Fruit fly (Drosophila melanogaster): ENCODE results near the gene eIF3a.

eIF3a gene

dm6 chr3R:4457625-4458024 is 23.9 kb upstream of the eIF3a start:
- TF ChIP-seq CTCF (optimal IDR thresholded peaks at IDR 0.05) = no peak
- TF ChIP-seq CG8478 (optimal IDR thresholded peaks at IDR 0.05) = no peak

dm6 chr3R:4453213-4453956 is 19.7 kb upstream of the eIF3a start:
- no peak for TF ChIP-seq CG8478 (optimal IDR thresholded peaks at IDR 0.05)
- peak in 1 of 2 experiments; percentile 4 for TF ChIP-seq CTCF (optimal IDR thresholded peaks at IDR 0.05)

- TF ChIP-seq CG8478 (optimal IDR thresholded peaks at IDR 0.05) (no peak), CTCF (optimal IDR thresholded peaks at IDR 0.05) (no peak)
Measured at dm6 chr3R:4452345-4453044, 18.8 kb upstream of the eIF3a start.

- TF ChIP-seq CG8478 (optimal IDR thresholded peaks at IDR 0.05) (no peak), CTCF (optimal IDR thresholded peaks at IDR 0.05) (no peak)
Measured at dm6 chr3R:4450721-4451120, 17.0 kb upstream of the eIF3a start.

- TF ChIP-seq CG8478 (optimal IDR thresholded peaks at IDR 0.05) (no peak), CTCF (optimal IDR thresholded peaks at IDR 0.05) (no peak)
Measured at dm6 chr3R:4449256-4449655, 15.6 kb upstream of the eIF3a start.

DNA sequence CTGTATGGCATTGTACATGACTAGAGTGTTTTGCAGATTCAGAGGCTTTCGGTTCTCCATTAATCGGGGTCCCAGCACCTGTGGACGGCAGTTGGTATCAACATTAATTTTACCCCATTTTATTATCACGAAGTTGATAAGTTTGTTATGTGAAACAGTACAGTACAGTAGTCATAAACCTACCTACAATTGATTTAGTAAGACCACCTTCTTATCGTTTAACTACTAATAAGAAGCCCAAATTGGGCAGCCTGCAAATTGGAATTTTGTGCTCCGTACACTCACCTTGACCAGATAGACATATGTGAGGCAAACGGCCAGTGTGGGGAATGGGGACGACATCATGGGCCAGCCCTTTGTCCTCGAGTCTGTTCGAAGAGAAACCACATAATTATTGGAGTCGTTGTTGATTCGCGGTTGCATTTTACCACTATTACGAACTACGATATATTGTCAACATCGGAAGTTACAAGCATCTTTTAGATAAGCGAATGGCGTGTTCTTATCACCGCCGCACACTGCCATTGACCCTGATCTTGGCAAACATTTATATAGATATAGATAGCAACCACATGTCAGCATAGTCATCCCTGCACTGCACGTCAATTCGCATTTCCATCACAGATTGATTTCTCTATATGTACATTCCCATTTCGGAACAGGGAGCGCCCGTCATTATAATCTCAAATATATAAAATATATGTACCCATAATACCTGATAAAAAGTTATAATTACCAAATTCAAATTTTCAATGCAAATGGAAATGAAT is 12.9 kb upstream of the eIF3a start:
- TF ChIP-seq CTCF (optimal IDR thresholded peaks at IDR 0.05) = no peak
- no peak for TF ChIP-seq CG8478 (optimal IDR thresholded peaks at IDR 0.05)

dm6 chr3R:4445083-4445482 is 11.4 kb upstream of the eIF3a start:
- TF ChIP-seq CTCF (optimal IDR thresholded peaks at IDR 0.05) = no peak
- TF ChIP-seq CG8478 (optimal IDR thresholded peaks at IDR 0.05) = no peak

DNA sequence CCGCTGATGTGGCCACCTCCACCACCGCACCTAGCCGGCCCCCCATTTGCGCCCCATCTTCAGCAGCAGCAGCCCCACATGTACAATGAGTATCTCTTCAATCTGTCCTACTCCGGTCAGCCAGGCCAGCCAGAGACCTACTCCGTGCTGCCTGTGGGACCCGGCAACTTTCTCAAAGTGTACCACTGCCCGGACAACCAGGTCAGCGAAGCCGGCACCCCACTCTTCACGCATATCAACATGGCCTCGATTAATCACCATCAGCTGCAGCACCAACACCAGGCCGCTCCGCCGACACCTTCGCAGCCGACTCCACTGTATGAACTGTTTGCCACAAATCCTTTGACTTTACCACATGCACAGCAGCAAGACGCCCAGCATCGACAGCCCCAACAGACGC is 4.1 kb upstream of the eIF3a start:
- TF ChIP-seq CG8478 (optimal IDR thresholded peaks at IDR 0.05) (no peak), CTCF (optimal IDR thresholded peaks at IDR 0.05) (no peak)

- TF ChIP-seq CG8478 (optimal IDR thresholded peaks at IDR 0.05) (no peak), CTCF (optimal IDR thresholded peaks at IDR 0.05) (peak; percentile 8 to 9)
Measured at dm6 chr3R:4437113-4437512, 3.4 kb upstream of the eIF3a start, which contains the start of the genes Lipt2 and CG14650. Lipt2 (minus strand) TSS chr3R:4437329. CG14650 (plus strand) TSS chr3R:4437387.

dm6 chr3R:4428585-4429464 is 4.9 kb downstream of the eIF3a start, which contains the start of gene srl:
srl (minus strand) TSS chr3R:4429335.
- TF ChIP-seq CTCF (optimal IDR thresholded peaks at IDR 0.05) = peak in 1 of 2 experiments; percentile 17
- TF ChIP-seq CG8478 (optimal IDR thresholded peaks at IDR 0.05) = no peak

DNA sequence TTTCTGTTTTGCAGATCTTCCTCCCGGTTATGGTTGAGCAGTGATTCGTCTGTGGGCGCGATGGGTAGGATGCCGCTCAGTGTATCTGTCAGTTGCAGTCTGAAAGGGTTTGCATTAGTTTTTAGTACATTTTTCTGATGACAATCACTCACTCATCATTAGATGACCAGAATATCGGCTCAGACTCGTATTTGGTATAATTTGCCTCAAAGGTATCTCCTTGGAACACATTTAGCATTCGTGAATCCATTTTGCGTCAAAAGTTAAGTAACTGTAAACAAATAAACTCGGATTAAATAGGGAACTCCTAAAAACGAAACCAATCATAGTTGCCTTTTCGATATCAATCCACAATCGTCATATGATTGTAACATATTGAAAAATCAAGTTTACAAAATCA is 7.0 kb downstream of the eIF3a start, which contains the start of gene CG31525:
TSS of gene CG31525 (plus strand) at position 301 of the 400 bp plus-strand sequence.
- TF ChIP-seq CTCF (optimal IDR thresholded peaks at IDR 0.05) (no peak), CG8478 (optimal IDR thresholded peaks at IDR 0.05) (no peak)

DNA sequence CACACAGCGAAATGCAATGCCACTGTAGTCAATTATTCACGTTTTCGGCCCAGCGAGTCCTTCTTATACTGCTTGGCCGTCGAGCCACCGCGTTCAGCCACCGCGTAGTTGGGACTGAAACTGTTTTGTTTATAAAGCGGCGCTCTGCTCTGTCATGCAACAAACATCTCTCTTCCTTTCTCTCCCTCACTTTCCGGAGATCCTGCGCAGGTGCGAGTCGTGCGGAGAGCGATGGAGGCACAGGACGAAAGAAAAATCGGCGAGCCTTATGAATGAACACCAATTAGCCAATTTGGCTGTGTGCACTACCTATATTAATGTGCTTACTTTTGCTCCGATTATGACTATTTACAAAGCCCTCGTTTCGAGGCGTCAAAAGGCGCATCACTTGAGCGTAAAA is 14.2 kb downstream of the eIF3a start, which contains the start of gene CG32944:
TSS of gene CG32944 (minus strand) at position 97 of the 400 bp plus-strand sequence.
- TF ChIP-seq CG8478 (optimal IDR thresholded peaks at IDR 0.05) = no peak
- no peak for TF ChIP-seq CTCF (optimal IDR thresholded peaks at IDR 0.05)

dm6 chr3R:4416138-4416537 is 17.6 kb downstream of the eIF3a start, which contains the start of gene CG31528:
CG31528 (plus strand) TSS chr3R:4416438.
- TF ChIP-seq CG8478 (optimal IDR thresholded peaks at IDR 0.05) (no peak), CTCF (optimal IDR thresholded peaks at IDR 0.05) (no peak)

DNA sequence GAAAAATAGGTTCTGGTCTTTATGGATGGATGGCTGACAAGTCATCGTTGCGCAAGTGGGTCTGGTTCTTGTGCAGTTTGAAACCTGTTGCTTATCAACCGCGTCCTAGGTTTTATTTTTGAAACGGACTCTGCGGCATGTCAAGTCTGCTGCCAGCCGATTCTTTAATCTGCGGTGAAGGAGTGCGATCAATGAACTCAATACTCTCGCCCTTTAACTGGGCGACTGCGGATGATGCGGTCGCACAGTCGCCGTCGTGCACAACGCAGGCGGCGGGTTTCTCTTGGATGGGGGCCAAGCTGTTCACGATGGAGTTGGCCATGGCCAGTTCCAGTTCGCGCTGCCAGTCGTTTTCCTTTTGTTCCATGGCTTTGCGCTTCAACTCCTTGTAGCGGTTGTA is 26.4 kb downstream of the eIF3a start:
- TF ChIP-seq CG8478 (optimal IDR thresholded peaks at IDR 0.05) = no peak
- TF ChIP-seq CTCF (optimal IDR thresholded peaks at IDR 0.05) = no peak

All from S2 (cell line).